Worm (Caenorhabditis elegans): ENCODE measurements around the gene Y71G10AR.4.

The Y71G10AR.4 gene

ce11 chrIV:2198741-2199140, at the start of gene Y71G10AR.4:
TSS of gene Y71G10AR.4 (plus strand) at chrIV:2199041.
- no peak for TF ChIP-seq lsy-2 (tag; optimal IDR thresholded peaks at IDR 0.05)
- peak; percentile 12 for TF ChIP-seq aha-1 (tag)
- TF ChIP-seq T20F7.1 (GFP tag; optimal IDR thresholded peaks at IDR 0.05) = no peak
- no peak for TF ChIP-seq nhr-42 (GFP tag; IDR thresholded peaks at IDR 0.05)
- no peak for TF ChIP-seq zfp-3 (GFP tag; conservative IDR thresholded peaks at IDR 0.05)

ce11 chrIV:2149247-2149756, 49.5 kb upstream of the Y71G10AR.4 start, which contains the start of gene C54E4.5:
TSS of gene C54E4.5 (minus strand) at chrIV:2149297.
- no peak for TF ChIP-seq mxl-2 (GFP tag; conservative IDR thresholded peaks at IDR 0.05)
- TF ChIP-seq nhr-28 (tag; optimal IDR thresholded peaks at IDR 0.05) = peak; percentile 70
- no peak for TF ChIP-seq arid-1 (GFP tag; conservative IDR thresholded peaks at IDR 0.05)
- no peak for TF ChIP-seq hmg-1.1 (GFP tag; IDR thresholded peaks at IDR 0.05)
- TF ChIP-seq mes-2 (tag; optimal IDR thresholded peaks at IDR 0.05; ENCODE audit: poor library complexity, severe bottlenecking) = no peak
- no peak for TF ChIP-seq zfp-2 (tag; optimal IDR thresholded peaks at IDR 0.05)
- no peak for TF ChIP-seq fos-1 (tag; optimal IDR thresholded peaks at IDR 0.05)
- TF ChIP-seq snpc-4 (tag; optimal IDR thresholded peaks at IDR 0.05) = no peak
- no peak for TF ChIP-seq spr-3 (GFP tag; optimal IDR thresholded peaks at IDR 0.05)
- no peak for TF ChIP-seq dmd-9 (GFP tag; IDR thresholded peaks at IDR 0.05)
- TF ChIP-seq nhr-48 (tag; optimal IDR thresholded peaks at IDR 0.05) = peak; percentile 94
- TF ChIP-seq nhr-102 (tag; optimal IDR thresholded peaks at IDR 0.05) = no peak
- TF ChIP-seq unc-130 (GFP tag; optimal IDR thresholded peaks at IDR 0.05) = no peak
- no peak for TF ChIP-seq daf-12 (tag; optimal IDR thresholded peaks at IDR 0.05)
- no peak for TF ChIP-seq lin-1 (GFP tag; IDR thresholded peaks at IDR 0.05)
- no peak for TF ChIP-seq nhr-41 (GFP tag; IDR thresholded peaks at IDR 0.05)
- TF ChIP-seq nhr-237 (tag; optimal IDR thresholded peaks at IDR 0.05) = no peak
- no peak for TF ChIP-seq lin-39 (tag; optimal IDR thresholded peaks at IDR 0.05)
- TF ChIP-seq aha-1 (tag) = peak; percentile 56
- TF ChIP-seq cey-2 (tag; optimal IDR thresholded peaks at IDR 0.05; ENCODE audit: borderline replicate concordance, insufficient read depth) = peak; percentile 14
- no peak for TF ChIP-seq ZK546.5 (tag; optimal IDR thresholded peaks at IDR 0.05)
- peak; percentile 17 for TF ChIP-seq mxl-3 (GFP tag; optimal IDR thresholded peaks at IDR 0.05)
- TF ChIP-seq zip-11 (GFP tag; IDR thresholded peaks at IDR 0.05) = no peak
- TF ChIP-seq madf-5 (GFP tag; IDR thresholded peaks at IDR 0.05) = no peak
- no peak for TF ChIP-seq spr-1 (tag; optimal IDR thresholded peaks at IDR 0.05)
- no peak for TF ChIP-seq ceh-32 (tag; optimal IDR thresholded peaks at IDR 0.05; ENCODE audit: poor library complexity)
- peak; percentile 63 for TF ChIP-seq hlh-30 (tag; optimal IDR thresholded peaks at IDR 0.05; ENCODE audit: insufficient read depth)
- no peak for TF ChIP-seq R02D3.7 (tag; optimal IDR thresholded peaks at IDR 0.05)
- no peak for TF ChIP-seq set-16 (GFP tag; IDR thresholded peaks at IDR 0.05)
- TF ChIP-seq fkh-10 (GFP tag; optimal IDR thresholded peaks at IDR 0.05) = no peak
- no peak for TF ChIP-seq Y105C5A.15 (GFP tag; IDR thresholded peaks at IDR 0.05)
- TF ChIP-seq sdz-12 (GFP tag; optimal IDR thresholded peaks at IDR 0.05) = no peak
- TF ChIP-seq F44E2.7 (GFP tag; IDR thresholded peaks at IDR 0.05) = no peak
- no peak for TF ChIP-seq nhr-111 (GFP tag; optimal IDR thresholded peaks at IDR 0.05)
- TF ChIP-seq ama-1 (optimal IDR thresholded peaks at IDR 0.05) = no peak
- no peak for TF ChIP-seq dpl-1 (GFP tag; optimal IDR thresholded peaks at IDR 0.05)
- TF ChIP-seq F37D6.2 (tag; optimal IDR thresholded peaks at IDR 0.05) = no peak
- TF ChIP-seq nhr-42 (GFP tag; IDR thresholded peaks at IDR 0.05) = no peak
- TF ChIP-seq hlh-11 (tag; optimal IDR thresholded peaks at IDR 0.05) = peak; percentile 50
- TF ChIP-seq unc-62 (GFP tag; optimal IDR thresholded peaks at IDR 0.05 in 1 of 2) = no peak
- TF ChIP-seq unc-62 (tag; optimal IDR thresholded peaks at IDR 0.05) = no peak
- peak; percentile 38 for TF ChIP-seq dmd-6 (GFP tag; IDR thresholded peaks at IDR 0.05)
- TF ChIP-seq unc-39 (tag; optimal IDR thresholded peaks at IDR 0.05) = no peak
- peak; percentile 10 for TF ChIP-seq dve-1 (tag; optimal IDR thresholded peaks at IDR 0.05; ENCODE audit: insufficient read depth)
- no peak for TF ChIP-seq aly-2 (tag; optimal IDR thresholded peaks at IDR 0.05)
- TF ChIP-seq madf-9 (GFP tag; conservative IDR thresholded peaks at IDR 0.05) = no peak
- no peak for TF ChIP-seq snpc-1.2 (GFP tag; IDR thresholded peaks at IDR 0.05)
